Worm (Caenorhabditis elegans) whole organism, L4/young adult: Measurements from ENCODE around the gene F19F10.1.

Experiments used
- W03F9.2 ChIP-seq: fragments of 150-350 bp; optimal IDR thresholded peaks from 2 replicates; lab custom pipeline; 2014; ENCODE audit warnings: missing biosample characterization, missing genetic modification characterization
- dao-5 ChIP-seq: sonication (generic microtip); optimal IDR thresholded peaks from 2 replicates; lab custom pipeline; 2016; ENCODE audit warnings: missing genotype, missing genetic modification characterization, moderate library complexity, missing compliant biosample characterization
- him-1 ChIP-seq: sonication (generic microtip); optimal IDR thresholded peaks from 2 replicates; lab custom pipeline; 2016; ENCODE audit warnings: missing genotype, missing genetic modification reagents, missing genetic modification characterization, missing compliant biosample characterization

- TF ChIP-seq W03F9.2 (tag; lab: Kevin White, UChicago) (no peak), him-1 (tag; lab: Kevin White, UChicago) (no peak), dao-5 (tag; lab: Kevin White, UChicago) (no peak)
Observed at ce11 chrV:7570955-7571354, 7.9 kb downstream of the F19F10.1 start, which contains the start of gene F19F10.14.
